Worm (Caenorhabditis elegans) whole organism, midembryonic: ENCODE data around the gene tmed-1.

Experiments
- T22C8.4 ChIP-seq: fragments of 200-800 bp; sonication (Bioruptor generic); IDR thresholded peaks from 2 replicates; pipeline ENCODE4 v1.3.6; 2022; ENCODE audit warnings: missing genetic modification characterization, missing compliant biosample characterization
- flt-1 ChIP-seq: fragments of 200-800 bp; sonication (Bioruptor generic); IDR thresholded peaks from 2 replicates; pipeline ENCODE4 v1.3.6; 2022; ENCODE audit warnings: missing genetic modification characterization, missing compliant biosample characterization
- klf-2 ChIP-seq: fragments of 200-800 bp; sonication (Bioruptor generic); conservative IDR thresholded peaks from 2 replicates; pipeline ENCODE4 v1.3.6; 2022; ENCODE audit warnings: missing genetic modification reagents, missing genetic modification characterization, missing compliant biosample characterization
- med-1 ChIP-seq: sonication (generic microtip); optimal IDR thresholded peaks from 2 replicates; lab custom pipeline; 2017; ENCODE audit warnings: missing genetic modification characterization, mild to moderate bottlenecking, missing compliant biosample characterization, antibody characterized with exemption, missing genetic modification reagents; ENCODE audit not compliant: insufficient read depth
- ref-1 ChIP-seq: fragments of 200-800 bp; sonication (Bioruptor generic); conservative IDR thresholded peaks from 2 replicates; pipeline ENCODE4 v1.3.6; 2022; ENCODE audit warnings: missing genetic modification reagents, missing genetic modification characterization, missing compliant biosample characterization
- tab-1 ChIP-seq: fragments of 200-800 bp; sonication (Bioruptor generic); IDR thresholded peaks from 2 replicates; pipeline ENCODE4 v1.3.6; 2022; ENCODE audit warnings: missing genetic modification characterization, missing compliant biosample characterization

DNA sequence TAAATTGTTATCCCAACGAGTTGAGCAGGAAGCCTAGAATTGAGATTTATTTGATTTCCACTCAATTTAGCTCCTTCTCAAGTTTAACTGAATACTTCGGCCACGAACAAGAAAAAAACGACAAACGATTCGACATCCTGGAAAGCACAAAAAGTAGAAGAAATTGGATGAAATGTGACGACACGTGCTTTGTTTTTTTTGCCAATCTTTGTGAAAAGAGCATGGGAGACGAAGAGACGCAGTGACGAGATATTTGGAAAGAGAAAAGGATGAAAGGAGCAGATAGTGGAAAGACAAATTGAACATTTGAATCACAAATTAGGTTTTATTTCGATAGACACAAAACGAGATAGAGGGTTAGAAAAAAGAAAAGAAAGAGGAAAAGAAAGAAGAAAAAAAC lies 36.5 kb upstream of the tmed-1 start:
- TF ChIP-seq T22C8.4 (GFP tag; lab: Robert Waterston, UW) = no peak
- TF ChIP-seq ref-1 (GFP tag; lab: Robert Waterston, UW) = no peak
- TF ChIP-seq klf-2 = no peak
- no peak for TF ChIP-seq med-1 (GFP tag; lab: Kevin White, UChicago)
- no peak for TF ChIP-seq flt-1 (GFP tag; lab: Robert Waterston, UW)
- no peak for TF ChIP-seq tab-1 (GFP tag; lab: Robert Waterston, UW)
